Worm (Caenorhabditis elegans): ENCODE results near the gene F19H8.2.

The F19H8.2 gene

ce11 chrII:14618158-14618557, 12.5 kb upstream of the F19H8.2 start:
- no peak for TF ChIP-seq lin-35 (GFP tag; optimal IDR thresholded peaks at IDR 0.05)
- no peak for TF ChIP-seq blmp-1 (tag; optimal IDR thresholded peaks at IDR 0.05)
- TF ChIP-seq unc-62 (GFP tag; optimal IDR thresholded peaks at IDR 0.05), result no peak
- TF ChIP-seq lin-13 (GFP tag; optimal IDR thresholded peaks at IDR 0.05), result no peak
- no peak for TF ChIP-seq C16A3.4 (tag; optimal IDR thresholded peaks at IDR 0.05)
- no peak for TF ChIP-seq unc-98 (GFP tag; IDR thresholded peaks at IDR 0.05)
- TF ChIP-seq lin-15B (tag; optimal IDR thresholded peaks at IDR 0.05), result no peak
- no peak for TF ChIP-seq zag-1 (tag; optimal IDR thresholded peaks at IDR 0.05)
- TF ChIP-seq skn-1 (tag; optimal IDR thresholded peaks at IDR 0.05), result no peak
- TF ChIP-seq nhr-28 (tag; optimal IDR thresholded peaks at IDR 0.05), result no peak
- TF ChIP-seq mab-9 (GFP tag; IDR thresholded peaks at IDR 0.05), result no peak
- no peak for TF ChIP-seq sox-4 (tag; optimal IDR thresholded peaks at IDR 0.05)
- no peak for TF ChIP-seq swsn-7 (tag; optimal IDR thresholded peaks at IDR 0.05)
- no peak for TF ChIP-seq nhr-12 (tag; optimal IDR thresholded peaks at IDR 0.05)
- no peak for TF ChIP-seq aha-1 (tag; optimal IDR thresholded peaks at IDR 0.05)
- no peak for TF ChIP-seq mep-1 (tag; optimal IDR thresholded peaks at IDR 0.05)

DNA sequence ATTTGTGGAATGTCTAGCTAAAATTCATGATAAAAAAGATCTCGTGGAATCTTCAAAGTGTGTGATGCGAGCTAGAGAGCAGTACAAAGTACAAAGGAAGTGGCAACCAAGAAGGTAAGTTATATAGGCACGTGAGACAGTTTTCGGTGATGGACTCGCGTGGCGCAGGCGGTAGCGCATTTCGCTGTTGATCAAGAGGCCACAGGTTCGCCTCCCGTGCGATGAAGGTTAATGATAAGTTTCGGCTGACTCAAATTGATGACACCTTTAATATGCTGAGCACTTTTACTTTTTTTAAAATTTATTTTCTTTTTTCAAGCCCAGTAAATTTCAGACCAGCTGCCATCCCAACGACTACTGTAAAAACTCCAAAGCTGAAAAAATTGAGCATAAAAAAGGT, 11.3 kb upstream of the F19H8.2 start:
- TF ChIP-seq lin-13 (GFP tag; optimal IDR thresholded peaks at IDR 0.05) (no peak), swsn-7 (tag; optimal IDR thresholded peaks at IDR 0.05) (no peak), tbx-2 (tag; optimal IDR thresholded peaks at IDR 0.05) (no peak), nhr-76 (tag; optimal IDR thresholded peaks at IDR 0.05) (no peak), ceh-82 (tag; optimal IDR thresholded peaks at IDR 0.05) (no peak), fkh-10 (GFP tag; optimal IDR thresholded peaks at IDR 0.05) (no peak), snpc-4 (tag; optimal IDR thresholded peaks at IDR 0.05) (no peak), efl-1 (optimal IDR thresholded peaks at IDR 0.05) (peak in 1 of 2 experiments; percentile 14), efl-1 (GFP tag; optimal IDR thresholded peaks at IDR 0.05 in 1 of 2) (peak in 1 of 2 experiments; percentile 92), lin-35 (GFP tag; optimal IDR thresholded peaks at IDR 0.05) (peak in 1 of 2 experiments; percentile 59), vab-15 (tag; optimal IDR thresholded peaks at IDR 0.05) (no peak), nhr-20 (tag; optimal IDR thresholded peaks at IDR 0.05) (peak; percentile 28), xbp-1 (tag; optimal IDR thresholded peaks at IDR 0.05) (no peak), sptf-1 (tag; optimal IDR thresholded peaks at IDR 0.05) (no peak), nhr-90 (tag; optimal IDR thresholded peaks at IDR 0.05; ENCODE audit: poor library complexity) (peak; percentile 61), nhr-85 (tag) (peak; percentile 70), mep-1 (tag; optimal IDR thresholded peaks at IDR 0.05) (no peak), C16A3.4 (tag; optimal IDR thresholded peaks at IDR 0.05) (peak; percentile 0), dsc-1 (tag; optimal IDR thresholded peaks at IDR 0.05) (no peak), rnt-1 (tag; optimal IDR thresholded peaks at IDR 0.05) (peak; percentile 12), unc-98 (GFP tag; IDR thresholded peaks at IDR 0.05) (no peak), zip-4 (GFP tag; optimal IDR thresholded peaks at IDR 0.05) (no peak), snu-23 (GFP tag; optimal IDR thresholded peaks at IDR 0.05) (peak; percentile 39), grh-1 (GFP tag; IDR thresholded peaks at IDR 0.05) (0 out of 2 replicates have a peak, but pooled peaks have one; percentile 15), F16B12.6 (tag; optimal IDR thresholded peaks at IDR 0.05) (no peak), nhr-71 (tag; optimal IDR thresholded peaks at IDR 0.05) (peak; percentile 45), lin-39 (tag; optimal IDR thresholded peaks at IDR 0.05) (no peak)

- peak; percentile 52 for TF ChIP-seq nhr-85 (tag)
- TF ChIP-seq elt-3 (tag; optimal IDR thresholded peaks at IDR 0.05), result peak in 4 of 6 experiments; percentile 79 to 83 (median 82)
- TF ChIP-seq tbx-2 (tag; optimal IDR thresholded peaks at IDR 0.05), result no peak
- TF ChIP-seq blmp-1 (tag; optimal IDR thresholded peaks at IDR 0.05), result peak; percentile 89
- TF ChIP-seq ceh-82 (tag; optimal IDR thresholded peaks at IDR 0.05), result no peak
Observed at ce11 chrII:14616402-14616801, 10.7 kb upstream of the F19H8.2 start.

DNA sequence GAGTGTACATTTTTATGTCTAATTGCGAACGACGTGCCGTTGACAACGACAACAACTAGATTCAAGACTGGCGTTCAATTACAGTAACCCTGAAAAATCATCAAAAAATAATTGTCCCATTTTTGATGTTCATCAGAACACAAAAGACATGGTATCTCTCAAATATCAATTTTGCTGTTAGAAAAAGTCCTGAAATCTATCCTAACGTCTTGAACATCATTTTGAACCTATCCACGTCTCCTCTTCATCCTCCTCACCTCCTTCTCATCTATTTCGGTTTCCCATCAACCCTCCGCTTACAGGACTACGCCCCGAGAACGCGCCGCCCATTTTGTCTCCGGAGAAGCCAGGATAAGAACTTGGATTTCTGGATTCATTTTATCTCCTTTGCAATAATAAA, 10.1 kb upstream of the F19H8.2 start, which contains the start of gene mltn-9:
Gene mltn-9 (plus strand): TSS at position 301 of the 400 bp plus-strand sequence.
- no peak for TF ChIP-seq fos-1 (tag; optimal IDR thresholded peaks at IDR 0.05)
- no peak for TF ChIP-seq snu-23 (GFP tag; optimal IDR thresholded peaks at IDR 0.05)
- TF ChIP-seq fkh-8 (tag; optimal IDR thresholded peaks at IDR 0.05), result no peak
- TF ChIP-seq nhr-237 (tag; optimal IDR thresholded peaks at IDR 0.05), result no peak
- no peak for TF ChIP-seq ceh-90 (tag; optimal IDR thresholded peaks at IDR 0.05)
- TF ChIP-seq mdl-1 (tag; optimal IDR thresholded peaks at IDR 0.05), result no peak
- TF ChIP-seq hlh-17 (GFP tag; optimal IDR thresholded peaks at IDR 0.05; ENCODE audit: borderline replicate concordance), result no peak
- TF ChIP-seq dsc-1 (tag; optimal IDR thresholded peaks at IDR 0.05), result no peak
- no peak for TF ChIP-seq egl-27 (tag; optimal IDR thresholded peaks at IDR 0.05)
- TF ChIP-seq nhr-20 (tag; optimal IDR thresholded peaks at IDR 0.05), result no peak
- no peak for TF ChIP-seq nhr-19 (GFP tag; conservative IDR thresholded peaks at IDR 0.05)
- TF ChIP-seq zip-4 (GFP tag; optimal IDR thresholded peaks at IDR 0.05), result no peak
- TF ChIP-seq ama-1 (optimal IDR thresholded peaks at IDR 0.05), result no peak
- no peak for TF ChIP-seq sox-4 (tag; optimal IDR thresholded peaks at IDR 0.05)
- no peak for TF ChIP-seq ztf-11 (tag; optimal IDR thresholded peaks at IDR 0.05)
- no peak for TF ChIP-seq unc-130 (tag; optimal IDR thresholded peaks at IDR 0.05)
- TF ChIP-seq elt-2 (tag; optimal IDR thresholded peaks at IDR 0.05), result no peak

Data from whole organism, L1 larva.